Worm (Caenorhabditis elegans): ENCODE data around the gene T24H10.4.
A peak's percentile ranks its signal among the peaks of the same experiment; 100 is the strongest.

The T24H10.4 gene

DNA sequence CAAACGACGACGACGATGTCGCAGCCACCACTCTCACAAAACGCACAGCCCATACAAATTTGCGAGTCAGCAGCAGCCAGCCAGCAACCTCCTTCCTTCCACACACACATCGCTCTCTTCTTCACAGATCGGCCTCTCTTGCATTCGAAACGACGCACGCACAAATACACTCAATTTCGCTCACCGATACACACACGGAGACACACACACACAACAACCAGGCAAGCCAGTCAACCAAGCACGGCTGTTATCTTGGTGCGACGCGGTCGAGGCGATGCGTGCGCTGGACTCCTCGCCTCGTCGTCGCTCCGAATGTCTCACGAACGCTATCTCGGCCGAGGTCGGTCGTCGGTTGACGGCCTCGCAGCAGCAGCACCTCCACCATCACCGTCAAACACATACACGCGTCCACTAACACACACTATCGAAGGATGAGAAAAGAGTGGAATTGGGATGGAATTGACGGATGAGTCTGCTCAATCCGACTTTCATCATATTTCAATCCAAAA is 48.9 kb upstream of the T24H10.4 start (continued):
- peak; percentile 85 for TF ChIP-seq syd-9 (tag; optimal IDR thresholded peaks at IDR 0.05)
- TF ChIP-seq C38D4.7 (GFP tag; optimal IDR thresholded peaks at IDR 0.05) = no peak
- TF ChIP-seq unc-86 (tag; optimal IDR thresholded peaks at IDR 0.05) = peak; percentile 69
- TF ChIP-seq C08G9.2 (tag; optimal IDR thresholded peaks at IDR 0.05) = peak; percentile 61
- TF ChIP-seq ceh-9 (tag; optimal IDR thresholded peaks at IDR 0.05) = no peak
- TF ChIP-seq ref-2 (tag; optimal IDR thresholded peaks at IDR 0.05) = peak; percentile 93
- peak; percentile 2 for TF ChIP-seq zip-5 (tag; optimal IDR thresholded peaks at IDR 0.05)
- TF ChIP-seq hlh-8 (tag; optimal IDR thresholded peaks at IDR 0.05) = peak; percentile 80
- peak; percentile 42 for TF ChIP-seq tbx-7 (tag; optimal IDR thresholded peaks at IDR 0.05)
- peak; percentile 95 for TF ChIP-seq nfya-1 (tag; optimal IDR thresholded peaks at IDR 0.05)
- no peak for TF ChIP-seq unc-3 (GFP tag; conservative IDR thresholded peaks at IDR 0.05)
- TF ChIP-seq unc-3 (tag; optimal IDR thresholded peaks at IDR 0.05) = peak; percentile 51
- TF ChIP-seq fkh-10 (GFP tag; optimal IDR thresholded peaks at IDR 0.05) = peak; percentile 72
- peak; percentile 84 for TF ChIP-seq hlh-6 (tag; optimal IDR thresholded peaks at IDR 0.05)
- TF ChIP-seq ttx-3 (tag; optimal IDR thresholded peaks at IDR 0.05) = peak; percentile 14
- TF ChIP-seq ceh-34 (tag; optimal IDR thresholded peaks at IDR 0.05) = peak; percentile 91

- TF ChIP-seq ceh-34 (tag; optimal IDR thresholded peaks at IDR 0.05) = no peak
- no peak for TF ChIP-seq hlh-6 (tag; optimal IDR thresholded peaks at IDR 0.05)
- no peak for TF ChIP-seq hlh-15 (tag; optimal IDR thresholded peaks at IDR 0.05)
- TF ChIP-seq F13H6.1 (tag; optimal IDR thresholded peaks at IDR 0.05) = no peak
- no peak for TF ChIP-seq Y22D7AL.16 (tag; optimal IDR thresholded peaks at IDR 0.05)
- no peak for TF ChIP-seq fkh-10 (GFP tag; optimal IDR thresholded peaks at IDR 0.05)
- TF ChIP-seq ceh-18 (tag; optimal IDR thresholded peaks at IDR 0.05) = no peak
- TF ChIP-seq hlh-13 (GFP tag; optimal IDR thresholded peaks at IDR 0.05) = no peak
- TF ChIP-seq elt-4 (tag; optimal IDR thresholded peaks at IDR 0.05) = no peak
- no peak for TF ChIP-seq fax-1 (tag; optimal IDR thresholded peaks at IDR 0.05)
- TF ChIP-seq syd-9 (tag; optimal IDR thresholded peaks at IDR 0.05) = no peak
- TF ChIP-seq T23F11.4 (GFP tag; optimal IDR thresholded peaks at IDR 0.05) = no peak
- TF ChIP-seq odd-2 (tag; optimal IDR thresholded peaks at IDR 0.05) = no peak
- no peak for TF ChIP-seq elt-2 (tag; optimal IDR thresholded peaks at IDR 0.05)
- TF ChIP-seq npax-4 (tag; optimal IDR thresholded peaks at IDR 0.05) = no peak
- no peak for TF ChIP-seq ceh-45 (GFP tag; IDR thresholded peaks at IDR 0.05)
- no peak for TF ChIP-seq pha-2 (tag; optimal IDR thresholded peaks at IDR 0.05)
- TF ChIP-seq sdc-2 (tag; optimal IDR thresholded peaks at IDR 0.05) = no peak
- TF ChIP-seq unc-55 (GFP tag; optimal IDR thresholded peaks at IDR 0.05) = no peak
- no peak for TF ChIP-seq nfya-1 (tag; optimal IDR thresholded peaks at IDR 0.05)
Measured at ce11 chrII:9061099-9061498, 48.2 kb upstream of the T24H10.4 start, which contains the start of gene T24B8.3. Gene T24B8.3, minus strand, starts transcription at chrII:9061137.

ce11 chrII:9061557-9062183 is 47.7 kb upstream of the T24H10.4 start:
- TF ChIP-seq unc-86 (tag; optimal IDR thresholded peaks at IDR 0.05) (peak; percentile 22), ceh-30 (tag; optimal IDR thresholded peaks at IDR 0.05) (no peak), tbx-2 (tag; optimal IDR thresholded peaks at IDR 0.05) (peak; percentile 58), ceh-31 (tag; optimal IDR thresholded peaks at IDR 0.05) (peak; percentile 68), hlh-30 (tag; optimal IDR thresholded peaks at IDR 0.05; ENCODE audit: insufficient read depth) (no peak), sdc-2 (tag; optimal IDR thresholded peaks at IDR 0.05) (peak; percentile 38), Y22D7AL.16 (tag; optimal IDR thresholded peaks at IDR 0.05) (no peak), hlh-6 (tag; optimal IDR thresholded peaks at IDR 0.05) (peak; percentile 3), fkh-10 (GFP tag; optimal IDR thresholded peaks at IDR 0.05) (no peak), elt-4 (tag; optimal IDR thresholded peaks at IDR 0.05) (no peak), T23F11.4 (GFP tag; optimal IDR thresholded peaks at IDR 0.05) (peak; percentile 14), ceh-18 (tag; optimal IDR thresholded peaks at IDR 0.05) (peak; percentile 71), pha-2 (tag; optimal IDR thresholded peaks at IDR 0.05) (no peak), ceh-34 (tag; optimal IDR thresholded peaks at IDR 0.05) (peak; percentile 74), pha-4 (tag; optimal IDR thresholded peaks at IDR 0.05) (no peak), nhr-11 (tag; optimal IDR thresholded peaks at IDR 0.05) (no peak), pros-1 (tag; optimal IDR thresholded peaks at IDR 0.05) (no peak), syd-9 (tag; optimal IDR thresholded peaks at IDR 0.05) (no peak), rnt-1 (tag; optimal IDR thresholded peaks at IDR 0.05) (peak; percentile 52), ceh-45 (GFP tag; IDR thresholded peaks at IDR 0.05) (no peak), ceh-22 (tag; optimal IDR thresholded peaks at IDR 0.05) (no peak), K09A11.1 (tag; optimal IDR thresholded peaks at IDR 0.05; ENCODE audit: insufficient read depth) (peak; percentile 1), ceh-14 (tag; optimal IDR thresholded peaks at IDR 0.05) (peak; percentile 24), elt-2 (tag; optimal IDR thresholded peaks at IDR 0.05) (peak; percentile 17), F13H6.1 (tag; optimal IDR thresholded peaks at IDR 0.05) (no peak), ceh-2 (tag; optimal IDR thresholded peaks at IDR 0.05) (peak; percentile 14), unc-55 (GFP tag; optimal IDR thresholded peaks at IDR 0.05) (peak; percentile 9), hlh-13 (GFP tag; optimal IDR thresholded peaks at IDR 0.05) (no peak), madf-2 (tag; optimal IDR thresholded peaks at IDR 0.05) (no peak), ttx-3 (tag; optimal IDR thresholded peaks at IDR 0.05) (peak; percentile 4), C38D4.7 (GFP tag; optimal IDR thresholded peaks at IDR 0.05) (no peak), pqm-1 (tag; optimal IDR thresholded peaks at IDR 0.05) (peak; percentile 25), hlh-8 (tag; optimal IDR thresholded peaks at IDR 0.05) (peak; percentile 22)
